Worm (Caenorhabditis elegans) whole organism, young adult: ENCODE data around the gene slt-1.

Source experiments
- B0019.2 ChIP-seq: fragments of 200-800 bp; sonication (Bioruptor generic); conservative IDR thresholded peaks from 2 replicates; pipeline ENCODE4 v1.3.6; 2022; ENCODE audit warnings: missing genetic modification reagents, missing genetic modification characterization, missing compliant biosample characterization
- B0336.3 ChIP-seq: fragments of 200-800 bp; sonication (Bioruptor generic); IDR thresholded peaks from 2 replicates; pipeline ENCODE4 v1.3.6; 2022; ENCODE audit warnings: missing genetic modification characterization, missing compliant biosample characterization
- D2030.7 ChIP-seq: fragments of 200-800 bp; sonication (Bioruptor generic); IDR thresholded peaks from 2 replicates; pipeline ENCODE4 v1.3.6; 2022; ENCODE audit warnings: missing genetic modification reagents, missing genetic modification characterization, missing compliant biosample characterization
- F23B12.7 ChIP-seq: sonication (generic microtip); optimal IDR thresholded peaks from 2 replicates; lab custom pipeline; 2017; ENCODE audit warnings: missing genetic modification characterization, mild to moderate bottlenecking, missing compliant biosample characterization, antibody characterized with exemption, moderate library complexity; ENCODE audit not compliant: insufficient read depth
- F33H1.4 ChIP-seq: fragments of 200-800 bp; sonication (Bioruptor generic); IDR thresholded peaks from 2 replicates; pipeline ENCODE4 v1.3.6; 2022; ENCODE audit warnings: missing genetic modification reagents, missing genetic modification characterization, missing compliant biosample characterization
- F57A8.1 ChIP-seq: fragments of 200-800 bp; sonication (Bioruptor generic); optimal IDR thresholded peaks from 2 replicates; lab custom pipeline; 2018; ENCODE audit warnings: mild to moderate bottlenecking, missing genetic modification characterization, moderate library complexity, missing compliant biosample characterization
- T07F8.4 ChIP-seq: sonication (generic microtip); optimal IDR thresholded peaks from 2 replicates; lab custom pipeline; 2016; ENCODE audit warnings: mild to moderate bottlenecking, missing genetic modification characterization, moderate library complexity, missing compliant biosample characterization
- Y53G8AR.9 ChIP-seq: fragments of 200-800 bp; sonication (Bioruptor generic); conservative IDR thresholded peaks from 2 replicates; pipeline ENCODE4 v1.3.6; 2022; ENCODE audit warnings: missing genetic modification reagents, missing genetic modification characterization, missing compliant biosample characterization
- Y79H2A.3 ChIP-seq: fragments of 200-800 bp; sonication (Bioruptor generic); conservative IDR thresholded peaks from 2 replicates; pipeline ENCODE4 v1.3.6; 2022; ENCODE audit warnings: missing genetic modification reagents, missing genetic modification characterization, missing compliant biosample characterization
- ZK185.1 ChIP-seq: sonication (generic microtip); optimal IDR thresholded peaks from 2 replicates; lab custom pipeline; 2016; ENCODE audit warnings: mild to moderate bottlenecking, missing genetic modification characterization, missing compliant biosample characterization; ENCODE audit not compliant: poor library complexity, severe bottlenecking
- akir-1 ChIP-seq: fragments of 200-800 bp; sonication (Bioruptor generic); optimal IDR thresholded peaks from 2 replicates; lab custom pipeline; 2018; ENCODE audit warnings: mild to moderate bottlenecking, missing genetic modification characterization, moderate library complexity, missing compliant biosample characterization
- ama-1 ChIP-seq, 3 experiments: fragments of 150-350 bp in 1 of 3; sonication (generic microtip) in 2 of 3; optimal IDR thresholded peaks; 2 replicates each; lab custom pipeline; 2014 to 2018; ENCODE audit warnings: missing biosample characterization in 2 of 3, missing genetic modification characterization in 2 of 3, missing genetic modification reagents in 2 of 3
- atf-7 ChIP-seq: sonication (generic microtip); optimal IDR thresholded peaks from 2 replicates; lab custom pipeline; 2017; ENCODE audit warnings: mild to moderate bottlenecking, missing genetic modification characterization, missing compliant biosample characterization
- attf-5 ChIP-seq: fragments of 200-800 bp; sonication (Bioruptor generic); optimal IDR thresholded peaks from 2 replicates; lab custom pipeline; 2018; ENCODE audit warnings: mild to moderate bottlenecking, missing genetic modification characterization, missing compliant biosample characterization
- bed-1 ChIP-seq: fragments of 200-800 bp; sonication (Bioruptor generic); IDR thresholded peaks from 2 replicates; pipeline ENCODE4 v1.3.6; 2022; ENCODE audit warnings: missing genetic modification reagents, missing genetic modification characterization, missing compliant biosample characterization
- bed-2 ChIP-seq: fragments of 200-800 bp; sonication (Bioruptor generic); IDR thresholded peaks from 2 replicates; pipeline ENCODE4 v1.3.6; 2022; ENCODE audit warnings: missing genetic modification reagents, missing genetic modification characterization, missing compliant biosample characterization
- ccch-3 ChIP-seq: fragments of 200-800 bp; sonication (Bioruptor generic); optimal IDR thresholded peaks from 2 replicates; lab custom pipeline; 2018; ENCODE audit warnings: mild to moderate bottlenecking, missing genetic modification characterization, missing compliant biosample characterization
- ceh-58 ChIP-seq: fragments of 200-800 bp; sonication (Bioruptor generic); IDR thresholded peaks from 2 replicates; pipeline ENCODE4 v1.3.6; 2022; ENCODE audit warnings: missing genetic modification characterization, missing compliant biosample characterization
- chd-7 ChIP-seq: sonication (generic microtip); optimal IDR thresholded peaks from 2 replicates; lab custom pipeline; 2016; ENCODE audit warnings: mild to moderate bottlenecking, missing genetic modification characterization, moderate library complexity, missing compliant biosample characterization
- egl-44 ChIP-seq: fragments of 200-800 bp; sonication (Bioruptor generic); IDR thresholded peaks from 2 replicates; pipeline ENCODE4 v1.3.6; 2022; ENCODE audit warnings: missing genetic modification reagents, missing genetic modification characterization, missing compliant biosample characterization
- ekl-4 ChIP-seq: fragments of 200-800 bp; sonication (Bioruptor generic); IDR thresholded peaks from 2 replicates; pipeline ENCODE4 v1.3.6; 2022; ENCODE audit warnings: missing genetic modification reagents, missing genetic modification characterization, missing compliant biosample characterization
- ets-4 ChIP-seq: fragments of 200-800 bp; sonication (Bioruptor generic); optimal IDR thresholded peaks from 2 replicates; lab custom pipeline; 2018; ENCODE audit warnings: mild to moderate bottlenecking, missing genetic modification characterization, missing compliant biosample characterization
- hlh-12 ChIP-seq: sonication (generic microtip); optimal IDR thresholded peaks from 2 replicates; lab custom pipeline; 2016; ENCODE audit warnings: missing genetic modification characterization, missing compliant biosample characterization
- hrde-1 ChIP-seq: sonication (generic microtip); optimal IDR thresholded peaks from 2 replicates; lab custom pipeline; 2016; ENCODE audit warnings: missing genetic modification characterization, mild to moderate bottlenecking, missing compliant biosample characterization, moderate library complexity, missing genotype, missing genetic modification reagents, borderline replicate concordance
- let-526 ChIP-seq: fragments of 200-800 bp; sonication (Bioruptor generic); IDR thresholded peaks from 2 replicates; pipeline ENCODE4 v1.3.6; 2022; ENCODE audit warnings: missing genetic modification reagents, missing genetic modification characterization, missing compliant biosample characterization
- lin-35 ChIP-seq, 3 experiments: fragments of 150-350 bp in 2 of 3; sonication (generic microtip) in 1 of 3; optimal IDR thresholded peaks; 2 replicates each; lab custom pipeline; 2014 to 2018; ENCODE audit warnings: missing biosample characterization in 3 of 3, missing genetic modification characterization in 3 of 3, missing genetic modification reagents in 3 of 3
- lsl-1 ChIP-seq: fragments of 200-800 bp; sonication (Bioruptor generic); optimal IDR thresholded peaks from 2 replicates; lab custom pipeline; 2018; ENCODE audit warnings: mild to moderate bottlenecking, missing genetic modification characterization, moderate library complexity, missing compliant biosample characterization
- madf-3 ChIP-seq: fragments of 200-800 bp; sonication (Bioruptor generic); IDR thresholded peaks from 2 replicates; pipeline ENCODE4 v1.3.6; 2022; ENCODE audit warnings: missing genetic modification reagents, missing genetic modification characterization, missing compliant biosample characterization
- mel-28 ChIP-seq: sonication (generic microtip); optimal IDR thresholded peaks from 2 replicates; lab custom pipeline; 2016; ENCODE audit warnings: borderline replicate concordance, mild to moderate bottlenecking, missing genetic modification characterization, missing compliant biosample characterization
- nfya-1 ChIP-seq: sonication (generic microtip); optimal IDR thresholded peaks from 2 replicates; lab custom pipeline; 2017; ENCODE audit warnings: antibody characterized with exemption, missing compliant biosample characterization, missing genetic modification characterization, borderline replicate concordance; ENCODE audit not compliant: insufficient read depth
- nhr-179 ChIP-seq: sonication (generic microtip); optimal IDR thresholded peaks from 2 replicates; lab custom pipeline; 2016; ENCODE audit warnings: mild to moderate bottlenecking, missing genetic modification characterization, missing compliant biosample characterization
- nhr-80 ChIP-seq: sonication (generic microtip); optimal IDR thresholded peaks from 2 replicates; lab custom pipeline; 2016; ENCODE audit warnings: missing genetic modification characterization, missing compliant biosample characterization
- pha-4 ChIP-seq: fragments of 150-350 bp; sonication (generic microtip); optimal IDR thresholded peaks from 2 replicates; lab custom pipeline; 2014; ENCODE audit warnings: missing biosample characterization, missing genetic modification reagents, missing genetic modification characterization
- rcor-1 ChIP-seq: fragments of 200-800 bp; sonication (Bioruptor generic); IDR thresholded peaks from 2 replicates; pipeline ENCODE4 v1.3.6; 2022; ENCODE audit warnings: missing genetic modification reagents, missing genetic modification characterization, missing compliant biosample characterization
- repo-1 ChIP-seq: sonication (generic microtip); optimal IDR thresholded peaks from 2 replicates; lab custom pipeline; 2017; ENCODE audit warnings: mild to moderate bottlenecking, missing genetic modification characterization, missing compliant biosample characterization
- sea-2 ChIP-seq: fragments of 200-800 bp; sonication (Bioruptor generic); IDR thresholded peaks from 2 replicates; pipeline ENCODE4 v1.3.6; 2022; ENCODE audit warnings: missing genetic modification characterization, missing compliant biosample characterization
- snpc-1.1 ChIP-seq: sonication (generic microtip); optimal IDR thresholded peaks from 2 replicates; lab custom pipeline; 2017; ENCODE audit warnings: missing genetic modification characterization, mild to moderate bottlenecking, missing compliant biosample characterization, antibody characterized with exemption, moderate library complexity, missing genotype, missing genetic modification reagents; ENCODE audit not compliant: insufficient read depth
- snpc-3.4 ChIP-seq: sonication (generic microtip); optimal IDR thresholded peaks from 2 replicates; lab custom pipeline; 2017; ENCODE audit warnings: missing genetic modification characterization, mild to moderate bottlenecking, missing compliant biosample characterization, antibody characterized with exemption, moderate library complexity, missing genotype, missing genetic modification reagents
- snpc-4 ChIP-seq, 5 experiments: fragments of 150-350 bp in 1 of 5; sonication (generic microtip) in 4 of 5; optimal IDR thresholded peaks; 2 replicates each; lab custom pipeline; 2014 to 2018; ENCODE audit warnings: missing genetic modification characterization in 5 of 5, missing biosample characterization in 3 of 5, antibody characterized with exemption in 2 of 5, mild to moderate bottlenecking in 2 of 5, missing compliant biosample characterization in 2 of 5, missing genotype in 2 of 5, moderate library complexity in 2 of 5, missing genetic modification reagents in 1 of 5
- somi-1 ChIP-seq: fragments of 200-800 bp; sonication (Bioruptor generic); optimal IDR thresholded peaks from 2 replicates; lab custom pipeline; 2018; ENCODE audit warnings: mild to moderate bottlenecking, missing genetic modification characterization, missing compliant biosample characterization
- tbp1 ChIP-seq: fragments of 200-800 bp; sonication (Bioruptor generic); optimal IDR thresholded peaks from 2 replicates; lab custom pipeline; 2018; ENCODE audit warnings: mild to moderate bottlenecking, missing genetic modification characterization, missing compliant biosample characterization
- unc-130 ChIP-seq: sonication (generic microtip); optimal IDR thresholded peaks from 2 replicates; lab custom pipeline; 2016; ENCODE audit warnings: missing genetic modification reagents, missing genetic modification characterization, missing compliant biosample characterization
- ztf-18 ChIP-seq: sonication (generic microtip); optimal IDR thresholded peaks from 2 replicates; lab custom pipeline; 2016; ENCODE audit warnings: missing genotype, mild to moderate bottlenecking, missing genetic modification characterization, missing compliant biosample characterization
- ztf-25 ChIP-seq: fragments of 200-800 bp; sonication (Bioruptor generic); IDR thresholded peaks from 2 replicates; pipeline ENCODE4 v1.3.6; 2022; ENCODE audit warnings: missing genetic modification reagents, missing genetic modification characterization, missing compliant biosample characterization
- ztf-28 ChIP-seq: fragments of 200-800 bp; sonication (Bioruptor generic); IDR thresholded peaks from 2 replicates; pipeline ENCODE4 v1.3.6; 2022; ENCODE audit warnings: missing genetic modification reagents, missing genetic modification characterization, missing compliant biosample characterization
- ztf-6 ChIP-seq: fragments of 200-800 bp; sonication (Bioruptor generic); IDR thresholded peaks from 2 replicates; pipeline ENCODE4 v1.3.6; 2022; ENCODE audit warnings: missing genetic modification reagents, missing genetic modification characterization, missing compliant biosample characterization

The slt-1 gene

ce11 chrX:14706698-14707285, 32.7 kb downstream of the slt-1 start, which contains the start of gene tmem-184 (continued):
- TF ChIP-seq nhr-179 (tag; lab: Kevin White, UChicago) (no peak), snpc-3.4 (tag; lab: Kevin White, UChicago) (no peak), pha-4 (peak; percentile 80), let-526 (GFP tag; lab: Robert Waterston, UW) (no peak), ztf-18 (tag; lab: Kevin White, UChicago) (no peak), Y53G8AR.9 (GFP tag; lab: Robert Waterston, UW) (no peak), B0019.2 (no peak), ZK185.1 (peak; percentile 45), ets-4 (GFP tag; lab: Kevin White, UChicago) (no peak), F23B12.7 (tag; lab: Kevin White, UChicago) (no peak), akir-1 (GFP tag; lab: Kevin White, UChicago) (no peak), ekl-4 (peak; percentile 36; the same call in 1 of the 2 replicates), hrde-1 (tag; lab: Kevin White, UChicago) (no peak), egl-44 (GFP tag; lab: Robert Waterston, UW) (no peak), unc-130 (no peak), ztf-25 (GFP tag; lab: Robert Waterston, UW) (no peak), attf-5 (GFP tag; lab: Kevin White, UChicago) (peak; percentile 50), snpc-4 (GFP tag; optimal IDR thresholded peaks at IDR 0.05; lab: Kevin White, UChicago) (no peak), snpc-4 (tag; optimal IDR thresholded peaks at IDR 0.05; lab: Kevin White, UChicago) (peak in 2 of 4 experiments; percentile 14 to 41), ccch-3 (GFP tag; lab: Kevin White, UChicago) (no peak), chd-7 (tag; lab: Kevin White, UChicago) (peak; percentile 51), rcor-1 (GFP tag; lab: Robert Waterston, UW) (no peak), B0336.3 (peak; percentile 36; the same call in 1 of the 2 replicates), Y79H2A.3 (GFP tag; lab: Robert Waterston, UW) (no peak), madf-3 (no peak), somi-1 (no peak), tbp1 (GFP tag; lab: Kevin White, UChicago) (peak; percentile 31), T07F8.4 (no peak), ceh-58 (no peak), bed-2 (GFP tag; lab: Robert Waterston, UW) (no peak), mel-28 (tag; lab: Kevin White, UChicago) (no peak), atf-7 (peak; percentile 67), ama-1 (optimal IDR thresholded peaks at IDR 0.05; lab: Kevin White, UChicago) (no peak), ama-1 (GFP tag; optimal IDR thresholded peaks at IDR 0.05; lab: Kevin White, UChicago) (no peak), nfya-1 (no peak), lsl-1 (GFP tag; lab: Kevin White, UChicago) (no peak), ztf-6 (GFP tag; lab: Robert Waterston, UW) (no peak), bed-1 (GFP tag; lab: Robert Waterston, UW) (no peak), ztf-28 (GFP tag; lab: Robert Waterston, UW) (no peak), F57A8.1 (GFP tag; lab: Kevin White, UChicago) (no peak), lin-35 (GFP tag; optimal IDR thresholded peaks at IDR 0.05; lab: Kevin White, UChicago) (no peak), F33H1.4 (GFP tag; lab: Robert Waterston, UW) (no peak), hlh-12 (tag; lab: Kevin White, UChicago) (no peak), sea-2 (GFP tag; lab: Robert Waterston, UW) (no peak), repo-1 (no peak), snpc-1.1 (tag; lab: Kevin White, UChicago) (no peak), D2030.7 (GFP tag; lab: Robert Waterston, UW) (no peak), nhr-80 (tag; lab: Kevin White, UChicago) (peak; percentile 96)
